Fruit fly (Drosophila melanogaster) whole organism: Measurements from ENCODE around the gene mRpL35.

Experiments
- CG8478 ChIP-seq: fragments of >200 bp; optimal IDR thresholded peaks from 2 replicates; lab custom pipeline; 2018; ENCODE audit warnings: inconsistent platforms
- Dll ChIP-seq: fragments of >200 bp; optimal IDR thresholded peaks from 2 replicates; lab custom pipeline; 2017
- EcR ChIP-seq, 2 experiments: fragments of >200 bp; optimal IDR thresholded peaks; 2 replicates each; lab custom pipeline; 2017; ENCODE audit warnings: missing biosample characterization in 2 of 2, missing genetic modification characterization in 2 of 2, missing genetic modification reagents in 2 of 2
- pan ChIP-seq: fragments of >200 bp; optimal IDR thresholded peaks from 2 replicates; lab custom pipeline; 2017
- psq ChIP-seq: fragments of >200 bp; optimal IDR thresholded peaks from 2 replicates; lab custom pipeline; 2017
- usp ChIP-seq: fragments of >200 bp; optimal IDR thresholded peaks from 2 replicates; lab custom pipeline; 2017; ENCODE audit warnings: missing biosample characterization, missing genetic modification characterization, mixed read lengths

mRpL35 gene

DNA sequence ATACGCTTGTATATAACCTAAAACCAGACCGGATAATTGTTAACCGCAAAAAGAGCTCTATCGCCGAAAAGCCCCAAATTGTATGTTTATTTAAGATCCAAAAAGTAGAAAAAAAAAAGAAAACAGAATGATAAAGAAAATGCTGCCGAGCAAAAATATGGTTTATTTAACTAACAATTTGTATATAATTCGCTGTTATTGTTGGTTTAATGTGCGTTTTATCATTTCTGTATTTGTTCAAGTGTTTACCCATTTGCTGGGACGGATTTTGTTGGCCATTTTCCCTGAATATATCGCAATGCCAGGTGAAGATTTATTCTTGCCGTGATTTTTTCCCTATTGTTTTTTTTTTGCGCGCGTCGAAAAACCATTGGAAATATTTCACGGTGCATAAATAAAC, 33.8 kb downstream of the mRpL35 start:
- TF ChIP-seq psq (no peak), Dll (no peak), usp (no peak)

DNA sequence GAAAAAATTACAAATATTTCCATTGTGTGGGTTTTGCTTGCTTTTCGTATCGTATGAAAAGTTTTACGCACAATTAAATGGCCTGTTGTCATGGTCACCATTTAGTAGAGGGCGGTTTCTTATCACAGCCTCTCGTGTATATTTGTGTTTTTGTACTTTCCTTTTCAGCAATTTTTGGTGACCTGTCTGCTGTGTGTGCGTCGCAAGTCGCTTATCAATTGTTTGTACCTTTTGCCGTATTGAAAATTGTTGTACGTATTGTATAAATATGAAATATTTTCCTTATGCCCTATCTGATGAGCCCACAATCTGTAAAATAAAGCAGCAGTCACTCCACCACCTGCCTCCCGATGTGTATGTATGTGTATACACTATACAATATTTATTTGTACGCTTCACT, 43.1 kb downstream of the mRpL35 start:
- no peak for TF ChIP-seq EcR (GFP tag; optimal IDR thresholded peaks at IDR 0.05; lab: Kevin White, UChicago)
- TF ChIP-seq CG8478 (lab: Kevin White, UChicago) = no peak
- TF ChIP-seq psq = no peak
- TF ChIP-seq usp = no peak
- TF ChIP-seq pan (lab: Kevin White, UChicago) = no peak
- no peak for TF ChIP-seq Dll

DNA sequence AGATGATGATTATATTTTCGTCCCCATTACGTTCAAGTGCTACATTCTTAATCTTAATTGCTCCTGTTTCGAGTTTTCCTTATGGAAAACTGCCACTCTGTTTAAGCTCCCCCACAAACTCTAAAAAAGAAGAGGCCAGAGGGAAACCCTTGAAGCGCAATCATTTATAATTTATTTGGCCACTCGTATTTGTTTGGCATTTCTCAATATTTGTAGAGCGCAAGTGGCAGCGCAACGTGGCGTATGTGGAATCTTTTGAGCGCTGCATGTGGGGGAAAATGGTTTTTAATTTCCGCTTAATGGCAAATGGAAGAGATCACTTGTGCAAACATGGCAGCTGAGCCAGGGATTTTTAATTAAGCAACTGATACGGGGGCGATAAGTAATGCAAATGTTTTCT, 43.9 kb downstream of the mRpL35 start:
- no peak for TF ChIP-seq EcR (GFP tag; optimal IDR thresholded peaks at IDR 0.05; lab: Kevin White, UChicago)
- no peak for TF ChIP-seq psq
- TF ChIP-seq Dll = no peak
- no peak for TF ChIP-seq CG8478 (lab: Kevin White, UChicago)
- no peak for TF ChIP-seq usp
- TF ChIP-seq pan (lab: Kevin White, UChicago) = no peak

DNA sequence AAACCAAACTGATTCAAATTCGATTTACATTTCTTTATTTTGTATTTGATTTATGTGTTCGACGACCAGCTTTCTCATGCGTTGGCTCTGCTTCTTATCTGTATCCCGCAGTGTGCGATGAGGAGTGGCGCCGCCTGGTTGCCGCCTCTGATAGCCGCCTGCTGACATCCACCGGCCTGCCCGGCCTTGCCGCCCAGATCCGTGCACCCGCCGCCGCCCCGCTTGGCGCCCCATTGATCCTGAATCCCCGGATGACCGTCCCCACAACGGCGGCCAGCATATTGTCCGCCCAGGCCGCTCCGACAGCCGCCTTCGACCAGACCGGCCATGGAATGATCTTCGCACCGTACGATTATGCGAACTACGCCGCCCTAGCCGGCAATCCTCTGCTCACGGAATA, 48.3 kb downstream of the mRpL35 start:
- TF ChIP-seq EcR (GFP tag; optimal IDR thresholded peaks at IDR 0.05; lab: Kevin White, UChicago) (no peak), usp (no peak), psq (no peak), CG8478 (lab: Kevin White, UChicago) (no peak), Dll (no peak), pan (lab: Kevin White, UChicago) (no peak)

DNA sequence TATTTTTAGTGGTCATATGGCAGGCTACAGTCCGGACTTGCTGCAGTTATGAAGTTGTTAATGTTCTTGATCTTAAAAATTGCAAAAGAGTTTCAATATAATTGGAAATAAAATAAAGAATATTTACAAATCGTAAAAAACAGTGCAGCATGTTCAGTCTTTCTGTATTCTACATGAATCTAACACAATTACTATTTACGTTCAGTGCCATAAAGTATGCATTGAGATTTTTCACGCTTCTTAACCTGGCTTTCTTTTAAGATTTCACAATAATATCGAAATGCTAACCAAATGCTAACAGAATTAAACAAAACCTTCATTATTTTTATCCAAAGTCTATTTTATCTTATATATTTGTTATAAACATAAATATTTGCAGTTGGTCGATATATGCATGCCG, 49.2 kb downstream of the mRpL35 start:
- TF ChIP-seq psq (no peak), usp (no peak), EcR (GFP tag; optimal IDR thresholded peaks at IDR 0.05; lab: Kevin White, UChicago) (no peak), pan (lab: Kevin White, UChicago) (no peak), Dll (no peak), CG8478 (lab: Kevin White, UChicago) (no peak)
